Comparison of ENCODE assay signal across 4 fruit fly cellular contexts in the genomic region with DNA sequence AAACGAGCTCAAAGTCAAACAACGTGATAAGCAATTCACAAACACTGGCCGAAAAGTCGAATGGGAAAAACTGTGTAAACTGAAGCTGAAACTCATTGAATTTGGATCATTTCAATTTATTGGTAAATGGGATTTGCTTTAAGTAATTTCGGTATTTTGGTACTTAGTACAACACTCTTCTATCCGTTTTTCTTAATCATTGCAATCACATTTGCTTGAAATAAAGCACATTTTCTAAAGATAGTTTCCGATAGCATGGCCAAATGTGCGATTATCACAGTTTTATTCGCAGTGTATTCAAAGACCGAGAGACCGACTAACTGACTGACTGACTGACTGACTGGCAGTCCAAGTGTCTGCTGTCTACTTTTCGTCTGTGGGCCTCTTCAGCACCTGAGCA.
TF ChIP-seq lines count a peak whose summit lies in the region.

No protein-coding gene starts in this region.

- no peak for TF ChIP-seq CTCF in whole organism, embryonic (GFP tag; optimal IDR thresholded peaks at IDR 0.05; lab: Kevin White, UChicago)

TF ChIP-seq in whole organism, embryonic, 481 proteins besides CTCF, POLR2A, EP300 and RAD21 (continues in another document):
- no peak for TF ChIP-seq salm (tag; optimal IDR thresholded peaks at IDR 0.05; lab: Kevin White, UChicago)
- TF ChIP-seq CG2712 (tag; optimal IDR thresholded peaks at IDR 0.05; lab: Kevin White, UChicago) = peak; percentile 33
- TF ChIP-seq pfk (GFP tag; optimal IDR thresholded peaks at IDR 0.05; lab: Kevin White, UChicago) = no peak
- TF ChIP-seq zf30C (GFP tag; optimal IDR thresholded peaks at IDR 0.05; lab: Kevin White, UChicago) = peak; percentile 30
- peak; percentile 4 for TF ChIP-seq CG9609 (GFP tag; optimal IDR thresholded peaks at IDR 0.05; lab: Kevin White, UChicago)
- peak; percentile 10 for TF ChIP-seq Fer1 (GFP tag; optimal IDR thresholded peaks at IDR 0.05; lab: Kevin White, UChicago)
- TF ChIP-seq Drgx (GFP tag; IDR thresholded peaks at IDR 0.05; lab: Robert Waterston, UW) = 0 out of 2 replicates have a peak, but pooled peaks have one; percentile 32
- TF ChIP-seq CoRest (tag; optimal IDR thresholded peaks at IDR 0.05; lab: Kevin White, UChicago) = peak; percentile 27
- peak; percentile 14 for TF ChIP-seq CG3281 (GFP tag; optimal IDR thresholded peaks at IDR 0.05; lab: Kevin White, UChicago)
- no peak for TF ChIP-seq lov (optimal IDR thresholded peaks at IDR 0.05; lab: Kevin White, UChicago)
- TF ChIP-seq lov (GFP tag; IDR thresholded peaks at IDR 0.05; lab: Robert Waterston, UW) = no peak
- no peak for TF ChIP-seq Ets97D (GFP tag; optimal IDR thresholded peaks at IDR 0.05; lab: Kevin White, UChicago)
- no peak for TF ChIP-seq gsb-n (tag; optimal IDR thresholded peaks at IDR 0.05; lab: Kevin White, UChicago)
- TF ChIP-seq Tbp (GFP tag; optimal IDR thresholded peaks at IDR 0.05; lab: Kevin White, UChicago) = no peak
- no peak for TF ChIP-seq CG10366 (GFP tag; IDR thresholded peaks at IDR 0.05; lab: Robert Waterston, UW)
- peak; percentile 9 for TF ChIP-seq D19A (tag; optimal IDR thresholded peaks at IDR 0.05; lab: Kevin White, UChicago)
- TF ChIP-seq hb (GFP tag; IDR thresholded peaks at IDR 0.05; lab: Robert Waterston, UW; ENCODE audit: partially characterized antibody) = no peak
- no peak for TF ChIP-seq nerfin-2 (GFP tag; IDR thresholded peaks at IDR 0.05; lab: Robert Waterston, UW; ENCODE audit: partially characterized antibody)
- TF ChIP-seq CG6272 (GFP tag; IDR thresholded peaks at IDR 0.05; lab: Robert Waterston, UW) = no peak
- TF ChIP-seq Abd-B (GFP tag; optimal IDR thresholded peaks at IDR 0.05; lab: Kevin White, UChicago) = no peak
- TF ChIP-seq Spps (tag; optimal IDR thresholded peaks at IDR 0.05; lab: Kevin White, UChicago) = no peak

TF ChIP-seq in whole organism, prepupa, 60 proteins besides CTCF, POLR2A, EP300 and RAD21 (continues in another document):
- TF ChIP-seq CG15336 (GFP tag; IDR thresholded peaks at IDR 0.05; lab: Robert Waterston, UW) (peak; percentile 26; the same call in 1 of the 2 replicates), Sox15 (GFP tag; optimal IDR thresholded peaks at IDR 0.05; lab: Kevin White, UChicago) (no peak), svp (GFP tag; lab: Kevin White, UChicago) (peak; percentile 19), CG1621 (tag; optimal IDR thresholded peaks at IDR 0.05; lab: Kevin White, UChicago) (no peak), net (GFP tag; optimal IDR thresholded peaks at IDR 0.05; lab: Kevin White, UChicago) (peak; percentile 14), Eip78C (GFP tag; lab: Kevin White, UChicago) (peak; percentile 75), Eip75B (GFP tag; optimal IDR thresholded peaks at IDR 0.05; lab: Kevin White, UChicago) (no peak), CG10631 (GFP tag; optimal IDR thresholded peaks at IDR 0.05; lab: Kevin White, UChicago) (peak; percentile 16), CG6792 (GFP tag; optimal IDR thresholded peaks at IDR 0.05; lab: Kevin White, UChicago) (no peak), acj6 (GFP tag; optimal IDR thresholded peaks at IDR 0.05; lab: Kevin White, UChicago) (peak; percentile 25), pdm3 (GFP tag; optimal IDR thresholded peaks at IDR 0.05; lab: Kevin White, UChicago) (peak; percentile 34), fd59A (GFP tag; optimal IDR thresholded peaks at IDR 0.05; lab: Kevin White, UChicago) (no peak), Hr39 (GFP tag; optimal IDR thresholded peaks at IDR 0.05; lab: Kevin White, UChicago) (peak; percentile 65), Ets96B (tag; optimal IDR thresholded peaks at IDR 0.05; lab: Kevin White, UChicago) (peak; percentile 38), CG11762 (GFP tag; optimal IDR thresholded peaks at IDR 0.05; lab: Kevin White, UChicago; ENCODE audit: insufficient read depth) (no peak), achi (GFP tag; optimal IDR thresholded peaks at IDR 0.05; lab: Kevin White, UChicago) (peak; percentile 33), CG8319 (GFP tag; optimal IDR thresholded peaks at IDR 0.05; lab: Kevin White, UChicago) (no peak), CG34406 (GFP tag; optimal IDR thresholded peaks at IDR 0.05; lab: Kevin White, UChicago) (no peak), fkh (GFP tag; optimal IDR thresholded peaks at IDR 0.05; lab: Kevin White, UChicago) (peak; percentile 29), salr (GFP tag; optimal IDR thresholded peaks at IDR 0.05; lab: Kevin White, UChicago) (no peak), Hr4 (GFP tag; optimal IDR thresholded peaks at IDR 0.05; lab: Kevin White, UChicago) (peak; percentile 53), Gug (GFP tag; IDR thresholded peaks at IDR 0.05; lab: Robert Waterston, UW) (peak; percentile 30; the same call in 1 of the 2 replicates)

TF ChIP-seq in whole organism, pupa, 21 proteins besides CTCF, POLR2A, EP300 and RAD21:
- 0 out of 3 replicates have a peak, but pooled peaks have one; percentile 20 for TF ChIP-seq fd96Ca (GFP tag; IDR thresholded peaks at IDR 0.05; lab: Robert Waterston, UW)
- no peak for TF ChIP-seq CG10348 (GFP tag; IDR thresholded peaks at IDR 0.05; lab: Robert Waterston, UW)
- TF ChIP-seq Pif1B (GFP tag; optimal IDR thresholded peaks at IDR 0.05; lab: Kevin White, UChicago) = no peak
- no peak for TF ChIP-seq EcR (GFP tag; optimal IDR thresholded peaks at IDR 0.05; lab: Kevin White, UChicago)
- TF ChIP-seq CG8301 (tag; optimal IDR thresholded peaks at IDR 0.05; lab: Kevin White, UChicago) = peak; percentile 58
- TF ChIP-seq Pif1A (GFP tag; optimal IDR thresholded peaks at IDR 0.05; lab: Kevin White, UChicago) = peak; percentile 20
- TF ChIP-seq rn (GFP tag; IDR thresholded peaks at IDR 0.05; lab: Robert Waterston, UW) = no peak
- peak; percentile 50 for TF ChIP-seq CG9948 (tag; optimal IDR thresholded peaks at IDR 0.05; lab: Kevin White, UChicago)
- peak; percentile 17 for TF ChIP-seq CG34367 (tag; optimal IDR thresholded peaks at IDR 0.05; lab: Kevin White, UChicago)
- TF ChIP-seq CG12605 (GFP tag; IDR thresholded peaks at IDR 0.05; lab: Robert Waterston, UW) = no peak
- peak; percentile 45 for TF ChIP-seq CG8159 (tag; optimal IDR thresholded peaks at IDR 0.05; lab: Kevin White, UChicago)
- no peak for TF ChIP-seq Snoo (tag; optimal IDR thresholded peaks at IDR 0.05; lab: Kevin White, UChicago)
- peak; percentile 17 for TF ChIP-seq CG17806 (tag; optimal IDR thresholded peaks at IDR 0.05; lab: Kevin White, UChicago)
- peak; percentile 59 for TF ChIP-seq CG14655 (GFP tag; optimal IDR thresholded peaks at IDR 0.05; lab: Kevin White, UChicago)
- TF ChIP-seq gl (tag; optimal IDR thresholded peaks at IDR 0.05; lab: Kevin White, UChicago) = no peak
- peak; percentile 47; the same call in 1 of the 2 replicates for TF ChIP-seq CG32121 (GFP tag; IDR thresholded peaks at IDR 0.05; lab: Robert Waterston, UW)
- TF ChIP-seq CG4496 (GFP tag; IDR thresholded peaks at IDR 0.05; lab: Robert Waterston, UW) = 0 out of 3 replicates have a peak, but pooled peaks have one; percentile 23
TF ChIP-seq in whole organism, pupa: peak in this region for 10.

TF ChIP-seq in whole organism, wandering third instar larva, 38 proteins besides CTCF, POLR2A, EP300 and RAD21:
- no peak for TF ChIP-seq jim (GFP tag; optimal IDR thresholded peaks at IDR 0.05; lab: Kevin White, UChicago)
- no peak for TF ChIP-seq N (GFP tag; optimal IDR thresholded peaks at IDR 0.05; lab: Kevin White, UChicago)
- peak; percentile 39 for TF ChIP-seq h (GFP tag; optimal IDR thresholded peaks at IDR 0.05; lab: Kevin White, UChicago)
- TF ChIP-seq CrebA (GFP tag; optimal IDR thresholded peaks at IDR 0.05; lab: Kevin White, UChicago; ENCODE audit: borderline replicate concordance) = no peak
- no peak for TF ChIP-seq rgr (GFP tag; optimal IDR thresholded peaks at IDR 0.05; lab: Kevin White, UChicago)
- no peak for TF ChIP-seq Dfd (GFP tag; optimal IDR thresholded peaks at IDR 0.05; lab: Kevin White, UChicago)
- no peak for TF ChIP-seq usp (GFP tag; optimal IDR thresholded peaks at IDR 0.05; lab: Kevin White, UChicago)
- no peak for TF ChIP-seq tai (GFP tag; optimal IDR thresholded peaks at IDR 0.05; lab: Kevin White, UChicago)
- peak; percentile 46 for TF ChIP-seq fru (GFP tag; optimal IDR thresholded peaks at IDR 0.05; lab: Kevin White, UChicago)
- TF ChIP-seq Abd-B (GFP tag; optimal IDR thresholded peaks at IDR 0.05; lab: Kevin White, UChicago) = no peak
- TF ChIP-seq pan (optimal IDR thresholded peaks at IDR 0.05; lab: Kevin White, UChicago) = no peak
- TF ChIP-seq foxo (GFP tag; optimal IDR thresholded peaks at IDR 0.05; lab: Kevin White, UChicago) = peak in 1 of 2 experiments; percentile 8
- no peak for TF ChIP-seq Hr83 (GFP tag; optimal IDR thresholded peaks at IDR 0.05; lab: Kevin White, UChicago; ENCODE audit: poor library complexity, severe bottlenecking)
- peak; percentile 28 for TF ChIP-seq HLH106 (tag; optimal IDR thresholded peaks at IDR 0.05; lab: Kevin White, UChicago)
